Worm (Caenorhabditis elegans) whole organism, L2 larva: ENCODE results near the gene egl-8.

ENCODE experiments used
- alr-1 ChIP-seq: fragments of 150-350 bp; optimal IDR thresholded peaks from 2 replicates; lab custom pipeline; 2014; ENCODE audit warnings: missing biosample characterization, missing genetic modification characterization
- ceh-82 ChIP-seq: fragments of 150-350 bp; optimal IDR thresholded peaks from 2 replicates; lab custom pipeline; 2014; ENCODE audit warnings: missing biosample characterization, missing genetic modification characterization
- fos-1 ChIP-seq: fragments of 150-350 bp; optimal IDR thresholded peaks from 2 replicates; lab custom pipeline; 2014; ENCODE audit warnings: missing biosample characterization, missing genetic modification characterization
- lsy-2 ChIP-seq, 2 experiments: fragments of 150-350 bp in 1 of 2; sonication (generic microtip) in 1 of 2; optimal IDR thresholded peaks; 2 replicates each; lab custom pipeline; 2014 to 2017; ENCODE audit warnings: missing biosample characterization in 2 of 2, missing genetic modification characterization in 2 of 2
- nhr-237 ChIP-seq: fragments of 150-350 bp; optimal IDR thresholded peaks from 2 replicates; lab custom pipeline; 2014; ENCODE audit warnings: missing biosample characterization, missing genetic modification characterization

- TF ChIP-seq nhr-237 (tag; lab: Kevin White, UChicago): no peak
- TF ChIP-seq ceh-82 (tag; lab: Kevin White, UChicago): no peak
- peak; percentile 74 for TF ChIP-seq fos-1 (tag; lab: Kevin White, UChicago)
- TF ChIP-seq alr-1 (tag; lab: Kevin White, UChicago): no peak
- TF ChIP-seq lsy-2 (tag; optimal IDR thresholded peaks at IDR 0.05; lab: Kevin White, UChicago): no peak
Measured at ce11 chrV:21848-22247, 1.2 kb downstream of the egl-8 start.
